Fruit fly (Drosophila melanogaster): Measurements from ENCODE around the gene CG45489.

CG45489 gene

dm6 chrX:19884204-19884603, 44.8 kb downstream of the CG45489 start (continued):
- peak; percentile 34 for TF ChIP-seq CG14710 (tag; optimal IDR thresholded peaks at IDR 0.05)
- no peak for TF ChIP-seq Eip74EF (GFP tag; optimal IDR thresholded peaks at IDR 0.05)
- no peak for TF ChIP-seq CG14965 (GFP tag; optimal IDR thresholded peaks at IDR 0.05; ENCODE audit: borderline replicate concordance)
- TF ChIP-seq crc (GFP tag; optimal IDR thresholded peaks at IDR 0.05): no peak
- peak; percentile 27 for TF ChIP-seq CG9437 (GFP tag; optimal IDR thresholded peaks at IDR 0.05)
- TF ChIP-seq CG12744 (GFP tag; optimal IDR thresholded peaks at IDR 0.05): no peak
- TF ChIP-seq CG6272 (GFP tag; IDR thresholded peaks at IDR 0.05): no peak
- peak; percentile 30 for TF ChIP-seq CG1603 (tag; optimal IDR thresholded peaks at IDR 0.05)
- TF ChIP-seq Hr51 (GFP tag; optimal IDR thresholded peaks at IDR 0.05): peak in 1 of 2 experiments; percentile 22
- no peak for TF ChIP-seq CG1233 (GFP tag; optimal IDR thresholded peaks at IDR 0.05)
- TF ChIP-seq ind (GFP tag; optimal IDR thresholded peaks at IDR 0.05): peak; percentile 13
- TF ChIP-seq ato (GFP tag; IDR thresholded peaks at IDR 0.05; ENCODE audit: partially characterized antibody): no peak
- no peak for TF ChIP-seq hbn (GFP tag; IDR thresholded peaks at IDR 0.05; ENCODE audit: partially characterized antibody)
- no peak for TF ChIP-seq Optix (GFP tag; IDR thresholded peaks at IDR 0.05)
- peak; percentile 37 for TF ChIP-seq CG4424 (GFP tag; optimal IDR thresholded peaks at IDR 0.05)
- peak; percentile 6 for TF ChIP-seq tin (GFP tag; optimal IDR thresholded peaks at IDR 0.05)
- TF ChIP-seq Sox102F (GFP tag; optimal IDR thresholded peaks at IDR 0.05): peak; percentile 49
- peak; percentile 63 for TF ChIP-seq CG11504 (tag; optimal IDR thresholded peaks at IDR 0.05)
- no peak for TF ChIP-seq NC2α (GFP tag; optimal IDR thresholded peaks at IDR 0.05)
- no peak for TF ChIP-seq chif (GFP tag; optimal IDR thresholded peaks at IDR 0.05)
- no peak for TF ChIP-seq Bteb2 (GFP tag; optimal IDR thresholded peaks at IDR 0.05)
- peak; percentile 41 for TF ChIP-seq CG7556 (GFP tag; optimal IDR thresholded peaks at IDR 0.05)
- no peak for TF ChIP-seq CrebB (tag; optimal IDR thresholded peaks at IDR 0.05)
- TF ChIP-seq CG10267 (tag; optimal IDR thresholded peaks at IDR 0.05): peak; percentile 21
- TF ChIP-seq ken (GFP tag; IDR thresholded peaks at IDR 0.05): no peak
- TF ChIP-seq CG4820 (GFP tag; optimal IDR thresholded peaks at IDR 0.05): peak; percentile 0
- TF ChIP-seq CG9727 (GFP tag; optimal IDR thresholded peaks at IDR 0.05): peak; percentile 37
- TF ChIP-seq CG12769 (tag; optimal IDR thresholded peaks at IDR 0.05): peak; percentile 5
- no peak for TF ChIP-seq inv (GFP tag; IDR thresholded peaks at IDR 0.05; ENCODE audit: partially characterized antibody)
- TF ChIP-seq crp (GFP tag; optimal IDR thresholded peaks at IDR 0.05): no peak
- peak; percentile 25 for TF ChIP-seq D19A (tag; optimal IDR thresholded peaks at IDR 0.05)
- peak; percentile 29 for TF ChIP-seq CG2712 (tag; optimal IDR thresholded peaks at IDR 0.05)
- peak; percentile 22 for TF ChIP-seq CG17385 (GFP tag; optimal IDR thresholded peaks at IDR 0.05)
- TF ChIP-seq zf30C (GFP tag; optimal IDR thresholded peaks at IDR 0.05): peak; percentile 9
- no peak for TF ChIP-seq D (optimal IDR thresholded peaks at IDR 0.05)
- TF ChIP-seq D (GFP tag; optimal IDR thresholded peaks at IDR 0.05): peak; percentile 28
- TF ChIP-seq her (GFP tag; optimal IDR thresholded peaks at IDR 0.05): no peak
- no peak for TF ChIP-seq CG18764 (GFP tag; optimal IDR thresholded peaks at IDR 0.05)
- TF ChIP-seq CG17186 (GFP tag; optimal IDR thresholded peaks at IDR 0.05): no peak
- no peak for TF ChIP-seq chn (GFP tag; optimal IDR thresholded peaks at IDR 0.05)
- TF ChIP-seq CG8388 (GFP tag; optimal IDR thresholded peaks at IDR 0.05): peak; percentile 31
- TF ChIP-seq slbo (GFP tag; IDR thresholded peaks at IDR 0.05): no peak
- no peak for TF ChIP-seq CG9932 (GFP tag; IDR thresholded peaks at IDR 0.05)
- no peak for TF ChIP-seq kay (GFP tag; optimal IDR thresholded peaks at IDR 0.05)
- TF ChIP-seq CG7357 (GFP tag; IDR thresholded peaks at IDR 0.05): no peak
- no peak for TF ChIP-seq salm (tag; optimal IDR thresholded peaks at IDR 0.05)
- peak; percentile 30 for TF ChIP-seq az2 (GFP tag; optimal IDR thresholded peaks at IDR 0.05)
- peak in 1 of 2 experiments; percentile 8 for TF ChIP-seq dpn (GFP tag; optimal IDR thresholded peaks at IDR 0.05)
- TF ChIP-seq unpg (GFP tag; optimal IDR thresholded peaks at IDR 0.05): no peak
- TF ChIP-seq eve (GFP tag; optimal IDR thresholded peaks at IDR 0.05): peak in 1 of 2 experiments; percentile 72

Data from whole organism, embryonic.